Fruit fly (Drosophila melanogaster): ENCODE results near the gene CG5895.

Gene CG5895

dm6 chr3L:15999358-16000005 is 35.8 kb upstream of the CG5895 start (continued):
- no peak for TF ChIP-seq CG1024 (GFP tag; IDR thresholded peaks at IDR 0.05)
- no peak for TF ChIP-seq Bdp1 (GFP tag; optimal IDR thresholded peaks at IDR 0.05)
- peak; percentile 45; the same call in 1 of the 2 replicates for TF ChIP-seq Ada2b (GFP tag; IDR thresholded peaks at IDR 0.05)
- TF ChIP-seq CG13894 (tag; optimal IDR thresholded peaks at IDR 0.05), result peak; percentile 10
- TF ChIP-seq dmrt99B (tag; optimal IDR thresholded peaks at IDR 0.05), result no peak
- peak; percentile 3 for TF ChIP-seq CG17359 (tag; optimal IDR thresholded peaks at IDR 0.05)
- TF ChIP-seq Dip3 (GFP tag; optimal IDR thresholded peaks at IDR 0.05), result no peak
- peak; percentile 59; the same call in 1 of the 2 replicates for TF ChIP-seq Xrp1 (GFP tag; IDR thresholded peaks at IDR 0.05)
- TF ChIP-seq CG9437 (GFP tag; optimal IDR thresholded peaks at IDR 0.05), result no peak
- no peak for TF ChIP-seq schlank (tag; optimal IDR thresholded peaks at IDR 0.05)
- no peak for TF ChIP-seq Rx (GFP tag; IDR thresholded peaks at IDR 0.05)
- TF ChIP-seq CG8924 (tag; optimal IDR thresholded peaks at IDR 0.05), result peak; percentile 53
- 0 out of 2 replicates have a peak, but pooled peaks have one; percentile 10 for TF ChIP-seq CG6689 (GFP tag; IDR thresholded peaks at IDR 0.05)
- no peak for TF ChIP-seq chn (GFP tag; optimal IDR thresholded peaks at IDR 0.05)
- no peak for TF ChIP-seq gcm (GFP tag; optimal IDR thresholded peaks at IDR 0.05)
- no peak for TF ChIP-seq otp (GFP tag; IDR thresholded peaks at IDR 0.05)
- no peak for TF ChIP-seq tx (GFP tag; optimal IDR thresholded peaks at IDR 0.05)
- TF ChIP-seq dati (GFP tag; IDR thresholded peaks at IDR 0.05), result no peak
- TF ChIP-seq Ets65A (GFP tag), result no peak
- no peak for TF ChIP-seq sna (GFP tag; IDR thresholded peaks at IDR 0.05; ENCODE audit: partially characterized antibody)
- no peak for TF ChIP-seq trh (GFP tag; optimal IDR thresholded peaks at IDR 0.05)
- TF ChIP-seq lab (GFP tag; optimal IDR thresholded peaks at IDR 0.05), result peak; percentile 80
- no peak for TF ChIP-seq Hsf (GFP tag; optimal IDR thresholded peaks at IDR 0.05)
- TF ChIP-seq CG15269 (tag; optimal IDR thresholded peaks at IDR 0.05), result peak; percentile 71
- TF ChIP-seq CG12391 (tag; optimal IDR thresholded peaks at IDR 0.05), result peak; percentile 50
- TF ChIP-seq CG13424 (tag; optimal IDR thresholded peaks at IDR 0.05), result peak; percentile 24
- TF ChIP-seq zen2 (GFP tag; IDR thresholded peaks at IDR 0.05; ENCODE audit: partially characterized antibody), result no peak
- TF ChIP-seq HHEX (GFP tag; optimal IDR thresholded peaks at IDR 0.05), result peak; percentile 43
- peak; percentile 11 for TF ChIP-seq bcd (GFP tag; optimal IDR thresholded peaks at IDR 0.05)
- no peak for TF ChIP-seq lola (GFP tag; optimal IDR thresholded peaks at IDR 0.05)
- TF ChIP-seq twi (tag; optimal IDR thresholded peaks at IDR 0.05), result peak; percentile 7
- TF ChIP-seq CG8089 (GFP tag; optimal IDR thresholded peaks at IDR 0.05), result no peak
- TF ChIP-seq Hmr (GFP tag; optimal IDR thresholded peaks at IDR 0.05), result peak; percentile 50
- TF ChIP-seq nerfin-2 (GFP tag; IDR thresholded peaks at IDR 0.05; ENCODE audit: partially characterized antibody), result no peak
- TF ChIP-seq Atf6 (GFP tag; IDR thresholded peaks at IDR 0.05), result peak; percentile 87
- no peak for TF ChIP-seq ab (GFP tag; optimal IDR thresholded peaks at IDR 0.05)
- no peak for TF ChIP-seq Kr (GFP tag; optimal IDR thresholded peaks at IDR 0.05)
- TF ChIP-seq br (optimal IDR thresholded peaks at IDR 0.05), result no peak
- no peak for TF ChIP-seq CG10565 (GFP tag; optimal IDR thresholded peaks at IDR 0.05)
- no peak for TF ChIP-seq fru (optimal IDR thresholded peaks at IDR 0.05)
- TF ChIP-seq Dbx (GFP tag; IDR thresholded peaks at IDR 0.05), result peak; percentile 39; the same call in 1 of the 3 replicates
- peak; percentile 30 for TF ChIP-seq phol (tag; optimal IDR thresholded peaks at IDR 0.05)
- peak; percentile 65 for TF ChIP-seq GATAe (GFP tag; conservative IDR thresholded peaks at IDR 0.05)
- peak; percentile 37 for TF ChIP-seq CG18011 (GFP tag; optimal IDR thresholded peaks at IDR 0.05)
- TF ChIP-seq sens-2 (GFP tag; IDR thresholded peaks at IDR 0.05), result no peak
- no peak for TF ChIP-seq CG17328 (GFP tag; IDR thresholded peaks at IDR 0.05)
- no peak for TF ChIP-seq gce (GFP tag; IDR thresholded peaks at IDR 0.05)
- TF ChIP-seq CG43689 (GFP tag; IDR thresholded peaks at IDR 0.05), result no peak
- TF ChIP-seq scrt (GFP tag; optimal IDR thresholded peaks at IDR 0.05), result peak; percentile 36
- no peak for TF ChIP-seq eyg (GFP tag; optimal IDR thresholded peaks at IDR 0.05)
- TF ChIP-seq bbx (GFP tag; IDR thresholded peaks at IDR 0.05; ENCODE audit: partially characterized antibody), result no peak
